Worm (Caenorhabditis elegans) whole organism, L3 larva: ENCODE data around the gene tbg-1.

Experiments used
- aly-2 ChIP-seq: fragments of 150-350 bp; optimal IDR thresholded peaks from 2 replicates; lab custom pipeline; 2014; ENCODE audit warnings: missing biosample characterization, missing genetic modification characterization
- ama-1 ChIP-seq: fragments of 150-350 bp; optimal IDR thresholded peaks from 2 replicates; lab custom pipeline; 2018
- ceh-9 ChIP-seq: sonication (generic microtip); optimal IDR thresholded peaks from 2 replicates; lab custom pipeline; 2018; ENCODE audit warnings: missing biosample characterization, missing genetic modification characterization
- egl-27 ChIP-seq: sonication (generic microtip); optimal IDR thresholded peaks from 4 replicates; lab custom pipeline; 2017; ENCODE audit warnings: missing biosample characterization, missing genetic modification reagents, missing genetic modification characterization
- elt-2 ChIP-seq: sonication (generic microtip); optimal IDR thresholded peaks from 2 replicates; lab custom pipeline; 2016; ENCODE audit warnings: missing genetic modification reagents, mild to moderate bottlenecking, missing genetic modification characterization, missing compliant biosample characterization
- fkh-10 ChIP-seq: sonication (generic microtip); optimal IDR thresholded peaks from 2 replicates; lab custom pipeline; 2017; ENCODE audit warnings: missing biosample characterization, missing genetic modification reagents, missing genetic modification characterization
- fkh-2 ChIP-seq: fragments of 150-350 bp; optimal IDR thresholded peaks from 2 replicates; lab custom pipeline; 2014; ENCODE audit warnings: missing biosample characterization, missing genetic modification reagents, missing genetic modification characterization
- fos-1 ChIP-seq: fragments of 150-350 bp; optimal IDR thresholded peaks from 2 replicates; lab custom pipeline; 2014; ENCODE audit warnings: missing biosample characterization, missing genetic modification characterization
- lin-39 ChIP-seq: fragments of 150-350 bp; optimal IDR thresholded peaks from 2 replicates; lab custom pipeline; 2018; ENCODE audit warnings: missing biosample characterization, missing genetic modification reagents, missing genetic modification characterization
- mdl-1 ChIP-seq: fragments of 150-350 bp; optimal IDR thresholded peaks from 2 replicates; lab custom pipeline; 2014; ENCODE audit warnings: missing biosample characterization, missing genetic modification characterization
- unc-39 ChIP-seq: sonication (generic microtip); optimal IDR thresholded peaks from 4 replicates; lab custom pipeline; 2017; ENCODE audit warnings: missing biosample characterization, missing genetic modification characterization

DNA sequence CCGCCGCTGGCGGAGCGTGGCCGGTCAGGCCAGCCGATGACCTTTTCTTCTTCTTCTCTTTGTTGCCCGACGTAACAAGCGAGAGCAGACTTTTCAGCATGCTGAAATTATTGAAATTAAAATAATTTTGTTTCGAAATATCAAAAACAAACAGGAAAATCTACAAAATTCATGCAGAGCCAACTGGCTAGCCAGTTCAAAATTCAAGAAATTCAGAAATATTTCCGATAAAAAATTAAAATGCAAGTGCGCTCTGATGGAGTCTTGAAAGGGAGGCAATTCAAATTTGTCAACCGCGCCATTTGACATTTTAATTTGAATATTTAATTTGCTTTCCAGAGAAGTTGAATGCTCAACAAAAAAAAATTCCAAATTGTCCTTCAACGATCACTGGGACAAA lies 28.3 kb downstream of the tbg-1 start, which contains the start of gene F58A4.2:
- TF ChIP-seq fkh-10 (GFP tag; lab: Kevin White, UChicago) (no peak), lin-39 (tag; lab: Kevin White, UChicago) (no peak), ceh-9 (tag; lab: Kevin White, UChicago) (no peak), fos-1 (tag; lab: Kevin White, UChicago) (no peak), egl-27 (tag; lab: Kevin White, UChicago) (no peak), aly-2 (tag; lab: Kevin White, UChicago) (no peak), unc-39 (tag; lab: Kevin White, UChicago) (no peak), ama-1 (no peak), elt-2 (no peak), mdl-1 (no peak), fkh-2 (no peak)
